Fruit fly (Drosophila melanogaster): ENCODE results near the gene Rok.

The Rok gene

DNA sequence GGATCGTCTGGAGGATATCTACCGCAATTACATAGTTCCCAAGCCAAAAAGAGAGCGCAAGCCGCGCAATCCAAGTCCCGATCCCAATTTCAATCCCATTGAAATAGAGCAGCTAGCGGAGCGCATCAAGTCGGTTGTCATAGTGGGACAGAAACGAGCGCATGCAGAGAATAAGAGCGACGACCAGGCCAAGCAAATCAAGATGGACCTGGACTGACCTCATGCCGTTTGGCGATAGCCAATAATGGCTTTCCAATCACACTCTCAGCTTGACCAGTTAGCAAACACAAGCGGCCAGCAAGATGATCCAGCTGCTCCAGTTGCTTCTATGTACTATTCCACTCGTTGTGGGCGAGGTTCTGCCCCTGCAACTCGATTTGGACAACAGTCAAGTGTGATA lies 14.4 kb upstream of the Rok start:
- TF ChIP-seq tj (GFP tag; optimal IDR thresholded peaks at IDR 0.05) (no peak), CG7101 (tag; optimal IDR thresholded peaks at IDR 0.05) (no peak), bab1 (GFP tag; optimal IDR thresholded peaks at IDR 0.05) (no peak), cic (GFP tag; optimal IDR thresholded peaks at IDR 0.05) (no peak), CG11617 (GFP tag; optimal IDR thresholded peaks at IDR 0.05) (no peak), CG7045 (GFP tag; optimal IDR thresholded peaks at IDR 0.05) (no peak), toe (GFP tag; optimal IDR thresholded peaks at IDR 0.05) (no peak), Mnt (GFP tag; optimal IDR thresholded peaks at IDR 0.05) (no peak), Hr96 (GFP tag; optimal IDR thresholded peaks at IDR 0.05) (no peak)

DNA sequence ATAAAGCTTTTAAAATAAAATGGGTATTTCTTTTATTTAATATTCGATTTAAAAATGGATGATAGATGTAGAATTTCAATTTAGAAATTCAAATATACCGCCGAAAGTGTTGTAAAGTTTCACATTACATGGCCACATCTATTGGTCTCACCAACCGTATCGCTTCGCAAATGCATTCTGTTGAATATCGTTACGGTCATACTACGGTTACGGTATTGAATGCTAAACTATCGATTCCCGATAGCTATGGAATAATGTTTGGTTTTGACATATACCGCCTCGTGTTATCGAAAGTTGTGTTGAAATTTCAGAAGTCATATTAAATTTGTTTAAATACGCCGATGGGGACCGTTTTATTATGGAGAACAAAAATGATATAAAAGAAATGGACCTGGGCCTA lies 13.9 kb upstream of the Rok start, which contains the start of the genes CG32573 and CG42512:
TSS of gene CG32573 (plus strand) at position 279 of the 400 bp plus-strand sequence.
TSS of gene CG42512 (plus strand) at position 279 of the 400 bp plus-strand sequence.
- TF ChIP-seq CG33017 (tag; optimal IDR thresholded peaks at IDR 0.05) (no peak), CG7101 (tag; optimal IDR thresholded peaks at IDR 0.05) (peak; percentile 41), ovo (GFP tag; optimal IDR thresholded peaks at IDR 0.05) (no peak), CG12768 (GFP tag; optimal IDR thresholded peaks at IDR 0.05) (no peak), CG1620 (GFP tag; optimal IDR thresholded peaks at IDR 0.05) (no peak), CG7045 (GFP tag; optimal IDR thresholded peaks at IDR 0.05) (no peak), Mnt (GFP tag; optimal IDR thresholded peaks at IDR 0.05) (no peak), toe (GFP tag; optimal IDR thresholded peaks at IDR 0.05) (no peak), CG14711 (tag; optimal IDR thresholded peaks at IDR 0.05) (peak; percentile 4), cnc (optimal IDR thresholded peaks at IDR 0.05) (no peak), CG11617 (GFP tag; optimal IDR thresholded peaks at IDR 0.05) (no peak), Crg-1 (GFP tag; optimal IDR thresholded peaks at IDR 0.05) (peak; percentile 41), pad (GFP tag; optimal IDR thresholded peaks at IDR 0.05) (peak; percentile 29), cic (GFP tag; optimal IDR thresholded peaks at IDR 0.05) (no peak), Clk (GFP tag; optimal IDR thresholded peaks at IDR 0.05) (no peak), Hr96 (GFP tag; optimal IDR thresholded peaks at IDR 0.05) (no peak), tj (GFP tag; optimal IDR thresholded peaks at IDR 0.05) (no peak), CG5204 (GFP tag; optimal IDR thresholded peaks at IDR 0.05) (peak; percentile 12), bab1 (GFP tag; optimal IDR thresholded peaks at IDR 0.05) (peak; percentile 35), kay (GFP tag; ENCODE audit: borderline replicate concordance) (no peak)

DNA sequence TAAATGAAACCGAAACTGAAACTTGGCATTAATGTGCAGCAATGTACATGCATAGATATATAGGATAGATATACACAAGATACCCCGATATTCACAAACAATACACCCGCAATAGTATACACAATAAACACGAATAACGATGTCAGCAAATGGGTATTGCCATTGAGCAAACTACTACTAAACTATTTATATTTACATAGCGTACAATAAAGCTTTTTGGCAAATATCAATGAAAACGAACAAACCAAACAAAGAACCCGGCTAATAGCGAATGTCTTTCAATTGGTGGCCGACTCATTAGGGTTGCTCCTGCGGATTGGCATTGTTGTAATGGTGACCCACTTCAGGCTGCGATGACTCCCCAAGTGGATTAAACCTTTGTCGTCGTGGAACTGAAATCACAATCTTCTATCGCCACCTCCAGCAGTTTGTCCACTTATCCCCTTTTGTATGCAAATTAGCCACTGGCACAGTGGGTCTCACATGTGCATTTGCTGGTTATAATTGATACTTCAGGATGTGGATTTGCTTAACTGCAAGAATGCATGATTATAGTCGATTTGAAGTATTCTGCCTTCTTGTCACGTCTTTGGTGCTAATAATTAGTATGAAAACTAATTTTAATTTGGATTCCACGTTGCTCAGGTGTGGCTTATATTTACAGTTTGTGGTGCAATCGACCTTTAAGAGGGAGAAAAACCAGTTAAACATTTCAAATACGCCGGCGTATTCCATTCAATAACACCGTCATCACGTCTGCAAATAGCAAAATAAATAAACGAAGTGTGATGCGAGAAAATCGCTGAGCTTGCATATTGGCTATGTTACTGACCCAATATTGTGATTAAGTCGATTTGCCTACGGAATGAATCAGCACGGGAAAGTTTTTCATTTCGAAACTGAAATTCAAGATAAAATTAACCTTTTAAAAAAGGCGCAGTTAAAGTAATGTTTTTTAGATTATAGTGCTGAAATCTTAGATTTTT lies 13.2 kb upstream of the Rok start:
- no peak for TF ChIP-seq Clk (GFP tag; optimal IDR thresholded peaks at IDR 0.05)
- no peak for TF ChIP-seq kay (GFP tag; ENCODE audit: borderline replicate concordance)
- no peak for TF ChIP-seq Mnt (GFP tag; optimal IDR thresholded peaks at IDR 0.05)
- peak; percentile 64 for TF ChIP-seq tj (GFP tag; optimal IDR thresholded peaks at IDR 0.05)
- TF ChIP-seq CG12768 (GFP tag; optimal IDR thresholded peaks at IDR 0.05): peak; percentile 3
- peak; percentile 19 for TF ChIP-seq CG14711 (tag; optimal IDR thresholded peaks at IDR 0.05)
- no peak for TF ChIP-seq cic (GFP tag; optimal IDR thresholded peaks at IDR 0.05)

DNA sequence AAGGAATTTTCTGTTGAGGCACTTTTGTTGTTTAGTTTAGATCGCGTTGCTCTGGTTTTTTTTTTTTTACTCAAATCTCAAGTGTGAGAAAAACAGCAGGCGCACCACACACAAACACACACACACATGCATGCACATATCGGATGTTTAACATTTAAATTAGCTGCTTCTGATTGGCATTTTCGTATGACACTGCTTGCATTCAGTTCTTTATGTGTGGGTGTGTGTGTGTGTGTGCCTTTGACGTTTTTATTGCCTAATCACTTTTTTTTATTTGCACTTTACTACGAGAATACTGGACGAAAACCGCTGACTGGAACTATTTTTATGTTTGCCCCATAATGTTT lies 11.2 kb upstream of the Rok start:
- TF ChIP-seq tj (GFP tag; optimal IDR thresholded peaks at IDR 0.05): peak; percentile 81
- no peak for TF ChIP-seq CG11617 (GFP tag; optimal IDR thresholded peaks at IDR 0.05)
- no peak for TF ChIP-seq Clk (GFP tag; optimal IDR thresholded peaks at IDR 0.05)

DNA sequence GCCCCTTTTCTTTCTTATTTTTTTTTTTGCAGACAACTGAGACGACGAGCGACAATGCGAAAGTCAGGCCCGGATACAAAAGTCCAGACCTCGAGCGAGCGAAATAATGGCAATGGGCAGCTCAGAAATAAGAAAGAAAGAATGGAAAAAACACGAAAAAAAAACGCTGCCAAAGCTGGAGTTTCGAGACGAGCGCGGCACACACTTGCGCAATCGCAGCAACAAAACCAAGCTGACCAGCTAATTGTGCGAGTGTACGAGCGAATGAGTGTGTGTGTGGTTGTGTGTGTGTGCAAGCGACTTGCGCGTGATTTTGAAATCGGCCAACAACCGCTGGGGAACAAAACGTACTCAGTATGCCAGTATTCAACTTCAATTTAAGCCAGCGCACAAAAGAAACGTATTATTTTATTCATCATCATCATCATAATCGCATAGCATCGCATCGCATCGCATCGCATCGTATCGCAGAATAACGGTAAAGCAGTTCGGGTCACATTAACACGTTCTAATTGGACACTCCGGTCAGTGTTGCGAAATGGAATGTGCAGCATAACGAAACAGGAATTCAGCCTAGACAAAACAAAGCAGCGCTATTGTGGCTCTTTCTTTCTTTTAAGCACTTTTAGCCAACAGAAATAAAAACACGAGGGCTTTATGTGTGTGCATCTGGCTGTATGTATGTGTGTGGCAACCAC lies 10.7 kb upstream of the Rok start:
- TF ChIP-seq tj (GFP tag; optimal IDR thresholded peaks at IDR 0.05) (peak; percentile 85), CG33017 (tag; optimal IDR thresholded peaks at IDR 0.05) (no peak)

DNA sequence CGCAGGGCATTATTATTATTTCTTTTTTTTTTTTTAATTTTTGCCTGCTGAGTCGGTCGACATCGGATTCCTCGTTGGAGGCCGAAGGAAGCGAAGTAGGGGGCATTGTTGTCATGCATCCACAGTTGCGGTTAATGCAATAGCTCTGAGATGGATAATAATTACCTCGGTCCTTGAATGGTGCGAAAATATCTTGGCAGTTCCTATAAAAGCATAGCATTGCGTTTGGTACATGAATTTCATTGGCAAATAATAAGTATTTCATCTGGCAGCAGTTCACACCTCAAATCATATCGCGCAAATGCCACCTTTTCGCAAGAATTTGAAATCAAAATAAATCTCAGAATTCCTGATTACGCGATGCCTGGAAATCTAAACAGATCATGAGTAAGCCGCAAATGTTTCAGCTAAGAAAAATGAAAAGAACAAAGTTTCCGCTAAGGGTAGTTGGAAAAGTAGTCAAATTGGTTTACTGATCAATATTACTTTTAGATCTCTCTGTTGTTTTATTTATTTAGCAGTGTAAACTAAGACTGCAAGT lies 9.9 kb upstream of the Rok start:
- TF ChIP-seq Mnt (GFP tag; optimal IDR thresholded peaks at IDR 0.05): no peak
- TF ChIP-seq Crg-1 (GFP tag; optimal IDR thresholded peaks at IDR 0.05): no peak
- no peak for TF ChIP-seq CG14711 (tag; optimal IDR thresholded peaks at IDR 0.05)
- TF ChIP-seq cnc (optimal IDR thresholded peaks at IDR 0.05): no peak

DNA sequence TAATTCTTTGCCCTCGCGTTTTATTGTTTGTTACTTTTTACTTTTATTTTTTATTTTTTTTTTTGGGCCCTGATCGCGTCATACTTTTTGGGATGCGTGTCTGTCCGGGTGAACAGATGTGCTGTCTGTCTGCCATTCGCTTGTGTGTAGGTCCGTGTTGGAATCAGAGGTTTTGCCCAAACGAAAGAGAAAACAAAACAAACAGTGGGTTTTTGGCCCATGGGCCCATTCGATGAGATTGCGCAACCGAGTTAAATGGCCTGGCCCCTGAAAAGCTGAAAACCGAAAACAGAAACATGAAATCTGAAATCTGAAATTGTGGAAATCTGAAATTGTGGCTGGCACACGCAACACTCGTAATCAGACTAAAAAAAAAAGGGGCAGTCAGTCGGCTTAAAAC lies 8.3 kb upstream of the Rok start:
- no peak for TF ChIP-seq tj (GFP tag; optimal IDR thresholded peaks at IDR 0.05)
- TF ChIP-seq Mnt (GFP tag; optimal IDR thresholded peaks at IDR 0.05): no peak
- no peak for TF ChIP-seq Clk (GFP tag; optimal IDR thresholded peaks at IDR 0.05)
- no peak for TF ChIP-seq Crg-1 (GFP tag; optimal IDR thresholded peaks at IDR 0.05)
- no peak for TF ChIP-seq cic (GFP tag; optimal IDR thresholded peaks at IDR 0.05)
- no peak for TF ChIP-seq ovo (GFP tag; optimal IDR thresholded peaks at IDR 0.05)
- TF ChIP-seq CG33017 (tag; optimal IDR thresholded peaks at IDR 0.05): no peak
- no peak for TF ChIP-seq Hr96 (GFP tag; optimal IDR thresholded peaks at IDR 0.05)
- TF ChIP-seq pad (GFP tag; optimal IDR thresholded peaks at IDR 0.05): no peak
- no peak for TF ChIP-seq CG5204 (GFP tag; optimal IDR thresholded peaks at IDR 0.05)
- no peak for TF ChIP-seq CG14711 (tag; optimal IDR thresholded peaks at IDR 0.05)
- no peak for TF ChIP-seq CG7045 (GFP tag; optimal IDR thresholded peaks at IDR 0.05)

Measured in whole organism, adult.